Worm (Caenorhabditis elegans): ENCODE data around the gene C36E8.6.

Gene C36E8.6

DNA sequence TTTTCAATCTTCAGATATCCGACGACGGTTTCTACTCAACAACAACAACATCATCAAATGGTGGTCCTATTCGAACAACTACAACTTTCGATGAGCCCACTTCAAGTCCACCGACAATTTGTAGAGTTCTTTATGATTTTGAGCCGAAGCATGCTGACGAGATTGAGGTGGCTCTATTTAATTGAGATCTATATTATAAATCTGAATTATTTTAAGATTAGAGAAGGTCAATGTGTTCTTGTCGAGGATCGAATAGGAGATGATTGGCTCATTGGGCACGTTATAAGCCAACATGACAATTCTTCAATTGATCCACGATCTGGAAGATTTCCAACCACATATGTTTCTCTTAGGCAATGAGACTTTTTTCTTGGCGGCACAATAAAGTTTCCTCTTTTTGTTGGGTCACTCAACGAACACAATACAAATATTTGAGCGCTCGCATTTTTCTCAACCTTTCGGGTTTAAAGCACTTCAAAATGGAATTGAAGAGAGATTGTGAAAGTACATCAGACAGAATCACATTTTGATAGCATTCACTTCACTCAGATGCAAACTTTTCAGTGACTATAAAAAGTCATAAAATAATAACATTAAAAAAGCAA lies 27.6 kb downstream of the C36E8.6 start:
- no peak for TF ChIP-seq unc-62 (GFP tag; optimal IDR thresholded peaks at IDR 0.05)

ce11 chrIII:4017527-4017926 lies 29.7 kb downstream of the C36E8.6 start, which contains the start of gene tbb-2:
tbb-2 (minus strand) TSS chrIII:4017627.
- no peak for TF ChIP-seq unc-62 (GFP tag; optimal IDR thresholded peaks at IDR 0.05)

DNA sequence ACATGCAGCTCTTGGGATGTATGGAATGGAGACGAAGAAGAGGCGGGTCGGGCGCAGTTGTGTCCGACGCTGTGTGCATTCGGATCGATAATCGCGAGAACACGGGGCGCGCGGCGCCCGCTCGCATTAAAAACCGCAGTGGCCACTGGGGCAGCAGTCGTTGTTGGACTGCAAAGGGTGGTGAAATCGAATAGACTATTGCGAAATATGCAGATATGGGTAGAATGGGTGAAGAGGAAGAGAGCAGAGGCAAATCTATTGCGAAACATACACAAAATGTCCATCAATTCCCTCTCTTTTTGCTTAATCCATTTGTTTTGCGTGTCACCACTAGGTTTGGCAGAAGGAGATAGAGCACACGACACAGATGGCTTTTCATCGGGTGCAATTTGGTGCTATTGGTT lies 30.2 kb downstream of the C36E8.6 start:
- no peak for TF ChIP-seq unc-62 (GFP tag; optimal IDR thresholded peaks at IDR 0.05)

DNA sequence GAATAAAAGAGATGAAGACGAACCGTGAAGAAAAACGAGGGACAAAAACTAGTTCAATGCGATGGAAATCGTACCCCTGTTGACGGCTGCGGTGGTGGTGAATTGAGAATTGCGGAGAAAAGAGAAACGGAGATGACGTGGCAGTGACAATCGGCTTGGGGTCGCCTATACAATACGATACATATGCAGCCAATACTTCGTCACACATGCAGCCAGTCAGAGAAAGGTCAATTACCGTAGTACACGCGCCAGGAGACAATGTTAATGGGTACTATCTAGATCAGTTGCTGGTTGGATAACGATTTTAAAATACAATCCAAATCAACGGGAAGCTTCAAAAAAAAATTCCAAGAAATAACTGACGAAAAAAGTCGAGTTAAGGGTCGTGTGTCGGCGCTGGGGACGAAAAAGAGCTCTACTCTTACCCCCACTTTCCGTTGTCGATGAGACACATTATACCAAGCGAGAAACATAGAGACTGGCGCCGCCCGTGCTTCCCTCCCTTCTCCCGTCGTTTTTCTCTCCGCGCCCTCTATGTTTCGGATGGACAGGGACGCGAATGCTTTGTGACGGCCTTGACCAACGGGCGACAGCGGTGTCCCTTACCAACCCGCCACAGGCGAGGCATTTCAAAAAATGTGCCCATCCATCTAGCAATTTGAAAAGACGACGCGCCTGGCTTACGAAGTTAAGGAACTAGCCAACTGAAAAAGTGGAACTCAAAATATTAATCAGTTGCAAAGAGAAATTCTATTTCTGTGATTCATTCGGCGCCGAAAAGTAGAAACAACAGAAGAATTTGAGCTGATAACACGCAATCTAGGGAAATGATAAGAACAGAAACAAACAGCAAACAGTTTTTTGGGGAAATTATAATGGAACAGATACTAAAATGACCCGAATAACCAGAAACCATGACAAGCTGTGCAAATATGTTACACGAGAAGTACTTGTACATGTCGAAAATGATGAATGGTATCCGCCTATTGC lies 31.0 kb downstream of the C36E8.6 start:
- no peak for TF ChIP-seq unc-62 (GFP tag; optimal IDR thresholded peaks at IDR 0.05)

DNA sequence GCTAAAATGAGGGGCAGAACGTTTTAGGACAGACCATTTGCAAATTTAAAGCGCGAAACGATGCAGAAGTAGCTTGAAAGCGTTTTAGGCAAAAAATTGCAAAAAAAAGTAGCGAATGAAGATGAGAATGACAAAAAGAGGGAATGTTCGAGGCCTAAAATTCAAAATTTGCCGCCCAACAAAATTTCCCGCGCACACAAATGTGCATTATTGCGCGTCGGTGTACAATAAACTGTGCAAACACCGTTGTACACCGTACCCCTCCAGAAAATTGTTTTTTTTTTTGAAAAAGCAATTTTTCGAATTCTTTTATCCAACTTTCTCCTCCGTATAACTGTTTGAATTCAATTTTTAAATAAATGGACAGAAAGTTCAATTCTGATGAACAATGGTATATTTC lies 31.9 kb downstream of the C36E8.6 start, which contains the start of gene snpc-3.4:
Gene snpc-3.4 (plus strand): TSS at position 237 of the 400 bp plus-strand sequence.
- no peak for TF ChIP-seq unc-62 (GFP tag; optimal IDR thresholded peaks at IDR 0.05)

ce11 chrIII:4021866-4022265 lies 34.0 kb downstream of the C36E8.6 start, which contains the start of gene tftc-5:
tftc-5 (plus strand) TSS chrIII:4022166.
- TF ChIP-seq unc-62 (GFP tag; optimal IDR thresholded peaks at IDR 0.05), result no peak

DNA sequence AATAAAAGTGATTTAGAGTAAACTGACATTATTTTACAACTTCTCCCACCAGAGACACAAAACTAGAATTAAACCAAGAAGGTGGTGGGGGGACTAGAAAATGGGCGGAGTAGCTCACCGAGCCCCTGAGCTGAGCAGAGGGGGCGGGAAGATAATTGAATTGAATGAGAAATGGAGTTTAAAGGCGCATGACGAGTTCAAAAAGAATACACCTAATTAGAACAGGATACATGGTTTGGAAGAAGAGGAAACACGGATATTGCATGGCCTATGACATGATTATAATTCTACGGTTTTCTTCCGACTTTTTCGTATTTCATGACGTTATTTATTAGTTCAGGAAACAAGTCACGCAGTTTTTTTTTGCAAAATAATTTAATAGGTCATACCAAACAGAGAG lies 40.2 kb downstream of the C36E8.6 start, which contains the start of gene T02C12.5:
Gene T02C12.5 (minus strand): TSS at position 101 of the 400 bp plus-strand sequence.
- no peak for TF ChIP-seq unc-62 (GFP tag; optimal IDR thresholded peaks at IDR 0.05)

- TF ChIP-seq unc-62 (GFP tag; optimal IDR thresholded peaks at IDR 0.05), result no peak
Observed at ce11 chrIII:4030839-4031238, 43.0 kb downstream of the C36E8.6 start.

ce11 chrIII:4034984-4035383 lies 47.1 kb downstream of the C36E8.6 start:
- TF ChIP-seq unc-62 (GFP tag; optimal IDR thresholded peaks at IDR 0.05), result no peak

DNA sequence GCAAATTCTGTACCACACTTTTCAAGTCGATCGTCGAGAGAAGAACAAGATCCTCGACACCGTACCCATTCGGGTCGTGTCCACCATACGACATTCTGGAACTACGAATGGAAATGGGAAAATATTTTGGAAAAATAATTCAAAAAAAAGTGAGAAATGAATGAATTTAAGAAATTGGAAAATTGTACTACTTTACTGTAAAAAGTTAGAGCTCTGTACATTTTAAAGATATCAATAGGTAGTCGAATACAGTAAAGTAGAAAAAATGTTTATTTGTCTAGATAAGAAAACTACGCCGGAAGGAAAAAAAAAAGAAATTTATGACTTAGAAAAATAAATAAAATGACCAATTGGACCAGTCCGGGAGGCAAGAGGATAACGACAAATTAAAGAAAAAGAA lies 48.9 kb downstream of the C36E8.6 start, which contains the start of gene hum-5:
Gene hum-5 (minus strand): TSS at position 101 of the 400 bp plus-strand sequence.
- no peak for TF ChIP-seq unc-62 (GFP tag; optimal IDR thresholded peaks at IDR 0.05)

- no peak for TF ChIP-seq unc-62 (GFP tag; optimal IDR thresholded peaks at IDR 0.05)
Observed at ce11 chrIII:4037332-4037731, 49.5 kb downstream of the C36E8.6 start.

Measured in whole organism, dauer.